Fruit fly (Drosophila melanogaster) whole organism, pupa: ENCODE data around the gene CG14803.

Source experiments
- CG10348 ChIP-seq: fragments of 200-800 bp; sonication (Bioruptor generic); IDR thresholded peaks from 2 replicates; pipeline ENCODE4 v1.3.6; 2022; ENCODE audit warnings: missing biosample characterization, missing genetic modification characterization
- CG13204 ChIP-seq: fragments of 200-800 bp; sonication (Bioruptor generic); optimal IDR thresholded peaks from 2 replicates; lab custom pipeline; 2018; ENCODE audit warnings: missing biosample characterization, mild to moderate bottlenecking, missing genetic modification characterization, moderate library complexity
- CG17806 ChIP-seq: fragments of 200-800 bp; sonication (Bioruptor generic); optimal IDR thresholded peaks from 2 replicates; lab custom pipeline; 2018; ENCODE audit warnings: missing biosample characterization, mild to moderate bottlenecking, missing genetic modification characterization, moderate library complexity
- CG34367 ChIP-seq: fragments of 200-800 bp; sonication (Bioruptor generic); optimal IDR thresholded peaks from 2 replicates; lab custom pipeline; 2018; ENCODE audit warnings: missing biosample characterization, mild to moderate bottlenecking, missing genetic modification characterization
- Pif1B ChIP-seq: fragments of 200-800 bp; sonication (Bioruptor generic); optimal IDR thresholded peaks from 3 replicates; lab custom pipeline; 2016; ENCODE audit warnings: missing biosample characterization, missing genetic modification characterization
- Snoo ChIP-seq: fragments of 200-800 bp; sonication (Bioruptor generic); optimal IDR thresholded peaks from 3 replicates; lab custom pipeline; 2017; ENCODE audit warnings: missing biosample characterization, mild to moderate bottlenecking, missing genetic modification characterization, inconsistent platforms
- fd96Ca ChIP-seq: fragments of 200-800 bp; sonication (Bioruptor generic); IDR thresholded peaks from 3 replicates; pipeline ENCODE4 v1.3.6; 2022; ENCODE audit warnings: missing biosample characterization, missing genetic modification characterization
- rn ChIP-seq: fragments of 200-800 bp; sonication (Bioruptor generic); IDR thresholded peaks from 2 replicates; pipeline ENCODE4 v1.3.6; 2022; ENCODE audit warnings: missing biosample characterization, missing genetic modification characterization

dm6 chrX:1842875-1843274, 25.8 kb upstream of the CG14803 start:
- no peak for TF ChIP-seq CG13204
- no peak for TF ChIP-seq fd96Ca (GFP tag; lab: Robert Waterston, UW)
- TF ChIP-seq CG34367 (tag; lab: Kevin White, UChicago) = no peak
- no peak for TF ChIP-seq CG10348 (GFP tag; lab: Robert Waterston, UW)
- no peak for TF ChIP-seq CG17806 (tag; lab: Kevin White, UChicago)
- no peak for TF ChIP-seq Pif1B (GFP tag; lab: Kevin White, UChicago)
- TF ChIP-seq rn = no peak
- no peak for TF ChIP-seq Snoo
